Worm (Caenorhabditis elegans): ENCODE results near the gene F22B7.9.

DNA sequence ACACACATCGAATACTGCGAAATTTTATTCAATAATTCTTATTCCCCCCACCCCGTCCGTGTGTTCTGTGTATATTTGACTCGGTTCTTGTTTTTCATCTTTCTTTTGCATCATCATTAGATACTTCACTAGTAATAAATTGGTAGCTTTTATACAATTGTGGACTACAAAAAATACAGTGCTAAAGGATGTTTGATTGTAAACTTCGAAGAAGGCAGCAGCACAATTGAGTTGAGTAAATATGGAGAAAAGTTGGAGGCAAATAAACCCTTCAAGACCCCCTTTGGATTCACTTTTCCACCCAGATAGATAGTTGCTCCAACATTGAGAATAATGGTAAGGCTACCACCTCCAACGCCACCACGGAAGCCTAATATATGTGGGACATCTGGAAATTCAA lies 39.6 kb upstream of the F22B7.9 start, which contains the start of gene B0303.7:
- TF ChIP-seq lin-38 (GFP tag; IDR thresholded peaks at IDR 0.05) (no peak), ztf-11 (tag; optimal IDR thresholded peaks at IDR 0.05) (no peak), ama-1 (optimal IDR thresholded peaks at IDR 0.05) (peak; percentile 17)

Data from whole organism, L4 larva.